Worm (Caenorhabditis elegans) whole organism, late embryonic: Measurements from ENCODE around the gene plpp-1.1.

Experiments
- ceh-2 ChIP-seq: sonication (generic microtip); optimal IDR thresholded peaks from 2 replicates; lab custom pipeline; 2016; ENCODE audit warnings: missing genotype, missing genetic modification characterization, missing compliant biosample characterization
- elt-2 ChIP-seq: sonication (generic microtip); optimal IDR thresholded peaks from 2 replicates; lab custom pipeline; 2016; ENCODE audit warnings: missing genetic modification reagents, missing genetic modification characterization, missing compliant biosample characterization
- lim-6 ChIP-seq: sonication (generic microtip); optimal IDR thresholded peaks from 2 replicates; lab custom pipeline; 2016; ENCODE audit warnings: missing genetic modification characterization, missing compliant biosample characterization
- unc-86 ChIP-seq: sonication (generic microtip); optimal IDR thresholded peaks from 2 replicates; lab custom pipeline; 2016; ENCODE audit warnings: missing genetic modification characterization, missing compliant biosample characterization

DNA sequence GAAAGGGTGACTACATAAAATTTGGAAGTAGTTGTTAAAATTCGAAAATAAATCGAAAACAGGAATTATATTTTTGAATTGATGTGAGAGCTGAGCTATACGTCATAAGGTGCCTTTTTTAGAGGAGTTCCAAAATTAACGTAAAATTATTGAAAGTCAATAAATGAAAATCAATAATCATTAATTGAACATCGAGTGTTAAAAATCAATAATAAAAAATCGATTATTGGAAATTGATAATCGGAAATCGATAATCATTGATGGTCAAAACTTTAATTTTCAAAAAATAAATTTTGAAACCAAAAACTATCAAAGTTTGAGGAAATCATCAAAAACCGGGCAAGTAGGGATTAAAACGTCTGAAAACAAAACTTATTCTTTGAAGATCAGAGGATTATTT, 14.1 kb downstream of the plpp-1.1 start:
- no peak for TF ChIP-seq ceh-2 (tag; lab: Kevin White, UChicago)
- no peak for TF ChIP-seq unc-86
- no peak for TF ChIP-seq elt-2
- no peak for TF ChIP-seq lim-6 (tag; lab: Kevin White, UChicago)
